Worm (Caenorhabditis elegans) whole organism, L4 larva: ENCODE data around the gene Y60A3A.23.

ENCODE experiments used
- F10B5.3 ChIP-seq: sonication (generic microtip); optimal IDR thresholded peaks from 2 replicates; lab custom pipeline; 2016; ENCODE audit warnings: mild to moderate bottlenecking, missing genetic modification characterization, missing compliant biosample characterization
- F37D6.2 ChIP-seq: sonication (generic microtip); optimal IDR thresholded peaks from 2 replicates; lab custom pipeline; 2016; ENCODE audit warnings: mild to moderate bottlenecking, missing genetic modification characterization, missing compliant biosample characterization
- F44E2.7 ChIP-seq: fragments of 200-800 bp; sonication (Bioruptor generic); IDR thresholded peaks from 2 replicates; pipeline ENCODE4 v2.1.2; 2022; ENCODE audit warnings: missing genetic modification characterization, missing compliant biosample characterization
- T20F7.1 ChIP-seq: fragments of 200-800 bp; sonication (Bioruptor generic); optimal IDR thresholded peaks from 2 replicates; lab custom pipeline; 2018; ENCODE audit warnings: mild to moderate bottlenecking, missing genetic modification characterization, missing compliant biosample characterization
- Y105C5A.15 ChIP-seq: fragments of 200-800 bp; sonication (Bioruptor generic); IDR thresholded peaks from 2 replicates; pipeline ENCODE4 v1.3.6; 2022; ENCODE audit warnings: missing genetic modification characterization, missing compliant biosample characterization
- Y75B8A.6 ChIP-seq: fragments of 200-800 bp; sonication (Bioruptor generic); IDR thresholded peaks from 2 replicates; pipeline ENCODE4 v1.3.6; 2022; ENCODE audit warnings: missing genetic modification reagents, missing genetic modification characterization, missing compliant biosample characterization
- ZK337.2 ChIP-seq: fragments of 200-800 bp; sonication (Bioruptor generic); IDR thresholded peaks from 2 replicates; pipeline ENCODE4 v1.3.6; 2022; ENCODE audit warnings: missing genetic modification reagents, missing genetic modification characterization, missing compliant biosample characterization
- aha-1 ChIP-seq: fragments of 150-350 bp; peaks from one replicate; lab custom pipeline; 2014; ENCODE audit warnings: missing biosample characterization, missing genetic modification characterization
- aly-2 ChIP-seq: sonication (generic microtip); optimal IDR thresholded peaks from 2 replicates; lab custom pipeline; 2018; ENCODE audit warnings: missing biosample characterization, missing genetic modification characterization
- ama-1 ChIP-seq: fragments of 150-350 bp; optimal IDR thresholded peaks from 2 replicates; lab custom pipeline; 2014; ENCODE audit warnings: inconsistent platforms, mixed read lengths
- ceh-20 ChIP-seq: fragments of 200-800 bp; sonication (Bioruptor generic); IDR thresholded peaks from 2 replicates; pipeline ENCODE4 v1.3.6; 2022; ENCODE audit warnings: missing genetic modification reagents, missing genetic modification characterization, missing compliant biosample characterization
- ceh-28 ChIP-seq: fragments of 150-350 bp; optimal IDR thresholded peaks from 2 replicates; lab custom pipeline; 2014; ENCODE audit warnings: missing biosample characterization, missing genetic modification reagents, missing genetic modification characterization
- ceh-32 ChIP-seq: sonication (generic microtip); optimal IDR thresholded peaks from 2 replicates; lab custom pipeline; 2016; ENCODE audit warnings: mild to moderate bottlenecking, missing genetic modification characterization, missing compliant biosample characterization; ENCODE audit not compliant: poor library complexity
- ceh-44 ChIP-seq: fragments of 200-800 bp; sonication (Bioruptor generic); IDR thresholded peaks from 2 replicates; pipeline ENCODE4 v1.3.6; 2022; ENCODE audit warnings: missing genetic modification reagents, missing genetic modification characterization, missing compliant biosample characterization
- cey-2 ChIP-seq: sonication (generic microtip); optimal IDR thresholded peaks from 3 replicates; lab custom pipeline; 2017; ENCODE audit warnings: missing genetic modification characterization, mild to moderate bottlenecking, missing compliant biosample characterization, antibody characterized with exemption, borderline replicate concordance; ENCODE audit not compliant: insufficient read depth
- dmd-6 ChIP-seq: fragments of 200-800 bp; sonication (Bioruptor generic); IDR thresholded peaks from 2 replicates; pipeline ENCODE4 v1.3.6; 2022; ENCODE audit warnings: missing genetic modification reagents, missing genetic modification characterization, missing compliant biosample characterization
- duxl-1 ChIP-seq: sonication (generic microtip); optimal IDR thresholded peaks from 2 replicates; lab custom pipeline; 2016; ENCODE audit warnings: mild to moderate bottlenecking, missing genetic modification characterization, moderate library complexity, missing compliant biosample characterization; ENCODE audit not compliant: poor library complexity
- dve-1 ChIP-seq: sonication (generic microtip); optimal IDR thresholded peaks from 2 replicates; lab custom pipeline; 2017; ENCODE audit warnings: antibody characterized with exemption, mild to moderate bottlenecking, missing genetic modification characterization, missing compliant biosample characterization; ENCODE audit not compliant: insufficient read depth
- egl-27 ChIP-seq: sonication (generic microtip); optimal IDR thresholded peaks from 3 replicates; lab custom pipeline; 2017; ENCODE audit warnings: missing biosample characterization, missing genetic modification reagents, missing genetic modification characterization
- egl-43 ChIP-seq: fragments of 200-800 bp; sonication (Bioruptor generic); IDR thresholded peaks from 2 replicates; pipeline ENCODE4 v1.3.6; 2022; ENCODE audit warnings: missing genetic modification reagents, missing genetic modification characterization, missing compliant biosample characterization
- fkh-10 ChIP-seq: fragments of 150-350 bp; optimal IDR thresholded peaks from 2 replicates; lab custom pipeline; 2014; ENCODE audit warnings: missing biosample characterization, missing genetic modification reagents, missing genetic modification characterization
- hif-1 ChIP-seq, 2 experiments: sonication (generic microtip); optimal IDR thresholded peaks; 2 replicates each; lab custom pipeline; 2016 to 2017; ENCODE audit warnings: missing compliant biosample characterization in 2 of 2, missing genetic modification characterization in 2 of 2, missing genetic modification reagents in 2 of 2, missing genotype in 2 of 2, mild to moderate bottlenecking in 1 of 2
- hlh-11 ChIP-seq: fragments of 200-800 bp; sonication (Bioruptor generic); optimal IDR thresholded peaks from 2 replicates; lab custom pipeline; 2018; ENCODE audit warnings: mild to moderate bottlenecking, missing genetic modification characterization, missing compliant biosample characterization
- lin-29 ChIP-seq: fragments of 200-800 bp; sonication (Bioruptor generic); IDR thresholded peaks from 2 replicates; pipeline ENCODE4 v1.3.6; 2022; ENCODE audit warnings: missing genetic modification reagents, missing genetic modification characterization, missing compliant biosample characterization
- madf-9 ChIP-seq: fragments of 200-800 bp; sonication (Bioruptor generic); conservative IDR thresholded peaks from 2 replicates; pipeline ENCODE4 v1.3.6; 2022; ENCODE audit warnings: missing genetic modification reagents, missing genetic modification characterization, missing compliant biosample characterization
- mdt-29 ChIP-seq: fragments of 200-800 bp; sonication (Bioruptor generic); IDR thresholded peaks from 2 replicates; pipeline ENCODE4 v1.3.6; 2022; ENCODE audit warnings: missing genetic modification reagents, missing genetic modification characterization, missing compliant biosample characterization
- nhr-11 ChIP-seq: fragments of 150-350 bp; optimal IDR thresholded peaks from 2 replicates; lab custom pipeline; 2014; ENCODE audit warnings: missing biosample characterization, missing genetic modification characterization
- nhr-41 ChIP-seq: fragments of 200-800 bp; sonication (Bioruptor generic); IDR thresholded peaks from 2 replicates; pipeline ENCODE4 v1.3.6; 2022; ENCODE audit warnings: missing genetic modification reagents, missing genetic modification characterization, missing compliant biosample characterization
- nhr-48 ChIP-seq: sonication (generic microtip); optimal IDR thresholded peaks from 2 replicates; lab custom pipeline; 2016; ENCODE audit warnings: mild to moderate bottlenecking, missing genetic modification characterization, missing compliant biosample characterization
- php-3 ChIP-seq: fragments of 200-800 bp; sonication (Bioruptor generic); IDR thresholded peaks from 2 replicates; pipeline ENCODE4 v1.3.6; 2022; ENCODE audit warnings: missing genetic modification reagents, missing genetic modification characterization, missing compliant biosample characterization
- saeg-2 ChIP-seq: fragments of 200-800 bp; sonication (Bioruptor generic); IDR thresholded peaks from 2 replicates; pipeline ENCODE4 v1.3.6; 2022; ENCODE audit warnings: missing genetic modification reagents, missing genetic modification characterization, missing compliant biosample characterization
- sdz-12 ChIP-seq: fragments of 200-800 bp; sonication (Bioruptor generic); optimal IDR thresholded peaks from 2 replicates; lab custom pipeline; 2018; ENCODE audit warnings: mild to moderate bottlenecking, missing genetic modification characterization, missing compliant biosample characterization
- snpc-1.2 ChIP-seq: fragments of 200-800 bp; sonication (Bioruptor generic); IDR thresholded peaks from 2 replicates; pipeline ENCODE4 v1.3.6; 2022; ENCODE audit warnings: missing genetic modification reagents, missing genetic modification characterization, missing compliant biosample characterization
- tag-97 ChIP-seq: fragments of 200-800 bp; sonication (Bioruptor generic); IDR thresholded peaks from 2 replicates; pipeline ENCODE4 v1.3.6; 2022; ENCODE audit warnings: missing genetic modification characterization, missing compliant biosample characterization
- tra-1 ChIP-seq: fragments of 200-800 bp; sonication (Bioruptor generic); IDR thresholded peaks from 2 replicates; pipeline ENCODE4 v1.3.6; 2022; ENCODE audit warnings: missing genetic modification reagents, missing genetic modification characterization, missing compliant biosample characterization
- unc-130 ChIP-seq: sonication (generic microtip); optimal IDR thresholded peaks from 2 replicates; lab custom pipeline; 2016; ENCODE audit warnings: missing genetic modification reagents, missing genetic modification characterization, missing compliant biosample characterization
- unc-39 ChIP-seq: sonication (generic microtip); optimal IDR thresholded peaks from 2 replicates; lab custom pipeline; 2017; ENCODE audit warnings: missing biosample characterization, missing genetic modification characterization
- unc-62 ChIP-seq, 3 experiments: fragments of 150-350 bp in 1 of 3; sonication (generic microtip); optimal IDR thresholded peaks in 2 of 3; peaks in 1 of 3; 1 replicate in 1 of 3; 2 replicates in 2 of 3; lab custom pipeline; 2014 to 2017; ENCODE audit warnings: missing biosample characterization in 3 of 3, missing genetic modification characterization in 3 of 3, missing genetic modification reagents in 3 of 3, missing genotype in 1 of 3
- zag-1 ChIP-seq: fragments of 150-350 bp; optimal IDR thresholded peaks from 2 replicates; lab custom pipeline; 2014; ENCODE audit warnings: missing biosample characterization, missing genetic modification characterization
- zfp-3 ChIP-seq: fragments of 200-800 bp; sonication (Bioruptor generic); conservative IDR thresholded peaks from 2 replicates; pipeline ENCODE4 v1.3.6; 2022; ENCODE audit warnings: missing genetic modification reagents, missing genetic modification characterization, missing compliant biosample characterization

The Y60A3A.23 gene

DNA sequence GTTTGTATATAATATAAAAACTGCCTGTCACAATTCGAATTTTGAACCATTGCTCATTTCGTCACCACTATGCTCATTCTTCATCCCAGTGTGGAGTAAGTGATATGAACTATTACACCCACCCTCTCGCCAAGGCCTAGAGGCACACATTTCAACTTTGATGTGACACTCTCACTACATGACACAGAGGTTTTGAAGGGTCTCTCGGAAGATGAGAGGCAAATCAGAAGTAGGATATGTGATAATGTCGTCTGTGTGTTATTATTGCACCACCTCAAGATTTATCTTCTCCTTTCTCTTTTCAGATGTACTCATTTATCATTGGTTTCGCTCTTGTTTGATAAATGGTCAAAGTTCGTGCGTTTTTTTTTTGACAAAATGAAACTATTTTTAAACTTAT is 13.8 kb downstream of the Y60A3A.23 start:
- no peak for TF ChIP-seq mdt-29 (GFP tag; lab: Robert Waterston, UW)
- no peak for TF ChIP-seq php-3 (GFP tag; lab: Robert Waterston, UW)
- TF ChIP-seq unc-62 (GFP tag; optimal IDR thresholded peaks at IDR 0.05 in 1 of 2; lab: Kevin White, UChicago) = peak in 1 of 2 experiments; percentile 91
- no peak for TF ChIP-seq unc-62 (tag; optimal IDR thresholded peaks at IDR 0.05; lab: Kevin White, UChicago)
- no peak for TF ChIP-seq dve-1 (tag; lab: Kevin White, UChicago)

ce11 chrV:20022996-20023456 is 15.5 kb downstream of the Y60A3A.23 start, which contains the start of gene lgc-55:
Gene lgc-55, plus strand, starts transcription at chrV:20023046.
- TF ChIP-seq ceh-28 (no peak), Y105C5A.15 (GFP tag; lab: Robert Waterston, UW) (no peak), zag-1 (tag; lab: Kevin White, UChicago) (no peak)

ce11 chrV:20034912-20035311 is 27.3 kb downstream of the Y60A3A.23 start:
- TF ChIP-seq ceh-20 = no peak
- no peak for TF ChIP-seq Y105C5A.15 (GFP tag; lab: Robert Waterston, UW)
- no peak for TF ChIP-seq ZK337.2 (GFP tag; lab: Robert Waterston, UW)
- no peak for TF ChIP-seq lin-29 (GFP tag; lab: Robert Waterston, UW)
- 0 out of 2 replicates have a peak, but pooled peaks have one; percentile 62 for TF ChIP-seq F44E2.7 (GFP tag; lab: Robert Waterston, UW)

DNA sequence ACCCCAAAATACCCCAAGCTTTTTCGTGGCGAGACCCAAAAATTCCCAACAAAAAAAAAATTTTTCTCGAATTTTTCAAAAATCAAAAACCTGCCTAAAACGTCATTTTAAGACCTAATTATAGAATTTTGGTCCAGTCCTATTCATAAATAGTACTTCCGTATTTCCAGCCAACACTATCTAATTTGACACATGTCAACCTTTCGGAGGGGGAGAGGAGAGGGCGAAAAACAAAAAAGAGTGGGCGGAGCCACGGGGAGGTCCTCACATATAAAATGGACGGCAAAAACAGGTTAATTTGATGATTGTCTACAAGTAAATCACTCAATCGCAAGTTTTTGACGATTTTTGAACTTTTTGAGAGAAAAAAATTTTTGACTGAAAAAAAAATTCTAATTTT is 29.7 kb downstream of the Y60A3A.23 start, which contains the start of gene Y113G7A.16:
TSS of gene Y113G7A.16 (plus strand) at position 301 of the 400 bp plus-strand sequence.
- TF ChIP-seq dmd-6 (no peak), hlh-11 (tag; lab: Kevin White, UChicago) (no peak), lin-29 (GFP tag; lab: Robert Waterston, UW) (no peak), T20F7.1 (GFP tag; lab: Kevin White, UChicago) (no peak), aly-2 (tag; lab: Kevin White, UChicago) (no peak), F37D6.2 (tag; lab: Kevin White, UChicago) (no peak), unc-39 (tag; lab: Kevin White, UChicago) (no peak), Y75B8A.6 (GFP tag; lab: Robert Waterston, UW) (no peak), F10B5.3 (tag; lab: Kevin White, UChicago) (no peak), nhr-48 (tag; lab: Kevin White, UChicago) (no peak), sdz-12 (no peak), nhr-41 (GFP tag; lab: Robert Waterston, UW) (no peak), saeg-2 (no peak), nhr-11 (tag; lab: Kevin White, UChicago) (no peak), ama-1 (no peak), aha-1 (tag; lab: Kevin White, UChicago) (no peak), ceh-44 (no peak), egl-27 (tag; lab: Kevin White, UChicago) (no peak), zag-1 (tag; lab: Kevin White, UChicago) (no peak)

DNA sequence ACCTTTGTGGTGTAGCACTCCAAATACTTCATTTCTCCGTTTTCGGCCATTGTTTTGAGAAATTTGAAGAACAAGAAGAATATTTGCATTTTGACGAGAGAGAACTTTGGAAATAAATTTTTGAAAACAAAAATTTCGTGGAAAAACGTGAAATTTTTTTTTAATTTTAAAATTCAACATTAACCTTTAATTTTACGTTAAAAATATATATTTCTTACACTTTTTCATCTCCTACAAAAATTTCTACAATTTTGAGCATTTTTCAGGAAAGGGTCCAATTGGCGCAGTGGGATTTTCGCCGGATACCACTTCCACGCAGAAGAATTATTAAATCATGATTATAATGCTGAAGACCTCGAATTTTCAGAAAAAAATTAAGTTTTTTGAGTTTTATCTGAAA is 39.7 kb downstream of the Y60A3A.23 start, which contains the start of gene spe-19:
TSS of gene spe-19 (minus strand) at position 101 of the 400 bp plus-strand sequence.
- TF ChIP-seq ceh-44 = no peak
- TF ChIP-seq tag-97 = no peak
- TF ChIP-seq unc-130 (GFP tag; lab: Kevin White, UChicago) = no peak
- TF ChIP-seq snpc-1.2 (GFP tag; lab: Robert Waterston, UW) = no peak
- TF ChIP-seq fkh-10 (GFP tag; lab: Kevin White, UChicago) = no peak
- TF ChIP-seq madf-9 = no peak
- no peak for TF ChIP-seq tra-1 (GFP tag; lab: Robert Waterston, UW)
- TF ChIP-seq egl-27 (tag; lab: Kevin White, UChicago) = no peak
- TF ChIP-seq zag-1 (tag; lab: Kevin White, UChicago) = no peak
- no peak for TF ChIP-seq duxl-1
- no peak for TF ChIP-seq ama-1
- no peak for TF ChIP-seq zfp-3 (GFP tag; lab: Robert Waterston, UW)
- no peak for TF ChIP-seq hif-1 (tag; optimal IDR thresholded peaks at IDR 0.05; lab: Kevin White, UChicago)
- TF ChIP-seq php-3 (GFP tag; lab: Robert Waterston, UW) = no peak
- TF ChIP-seq ceh-32 (tag; lab: Kevin White, UChicago) = no peak
- TF ChIP-seq mdt-29 (GFP tag; lab: Robert Waterston, UW) = no peak
- TF ChIP-seq egl-43 (GFP tag; lab: Robert Waterston, UW) = no peak
- TF ChIP-seq cey-2 = no peak
